Fruit fly (Drosophila melanogaster) whole organism, adult: ENCODE data around the gene Cpr62Bb.
A peak's percentile ranks its signal among the peaks of the same experiment; 100 is the strongest.

Experiments
- CG11617 ChIP-seq: fragments of 200-800 bp; sonication (Bioruptor generic); optimal IDR thresholded peaks from 2 replicates; lab custom pipeline; 2017; ENCODE audit warnings: mild to moderate bottlenecking, missing biosample characterization, missing genetic modification reagents, missing genetic modification characterization
- CG12768 ChIP-seq: fragments of 200-800 bp; sonication (Bioruptor generic); optimal IDR thresholded peaks from 2 replicates; lab custom pipeline; 2017; ENCODE audit warnings: missing biosample characterization, missing genetic modification characterization, mild to moderate bottlenecking, moderate library complexity, missing genetic modification reagents
- CG14711 ChIP-seq: fragments of 200-800 bp; sonication (Bioruptor generic); optimal IDR thresholded peaks from 2 replicates; lab custom pipeline; 2018; ENCODE audit warnings: missing biosample characterization, mild to moderate bottlenecking, missing genetic modification characterization, moderate library complexity
- CG1620 ChIP-seq: fragments of 200-800 bp; sonication (Bioruptor generic); optimal IDR thresholded peaks from 2 replicates; lab custom pipeline; 2016; ENCODE audit warnings: missing biosample characterization, missing genetic modification characterization
- CG33017 ChIP-seq: fragments of 200-800 bp; sonication (Bioruptor generic); optimal IDR thresholded peaks from 2 replicates; lab custom pipeline; 2018; ENCODE audit warnings: missing biosample characterization, mild to moderate bottlenecking, missing genetic modification characterization, moderate library complexity
- CG5204 ChIP-seq: fragments of 200-800 bp; sonication (Bioruptor generic); optimal IDR thresholded peaks from 2 replicates; lab custom pipeline; 2016; ENCODE audit warnings: missing biosample characterization, missing genetic modification characterization
- CG7045 ChIP-seq: fragments of 200-800 bp; sonication (Bioruptor generic); optimal IDR thresholded peaks from 2 replicates; lab custom pipeline; 2017; ENCODE audit warnings: missing biosample characterization, mild to moderate bottlenecking, missing genetic modification characterization
- CG7101 ChIP-seq: fragments of 200-800 bp; sonication (Bioruptor generic); optimal IDR thresholded peaks from 2 replicates; lab custom pipeline; 2018; ENCODE audit warnings: missing biosample characterization, mild to moderate bottlenecking, missing genetic modification characterization, moderate library complexity
- Clk ChIP-seq: fragments of 200-800 bp; sonication (Bioruptor generic); optimal IDR thresholded peaks from 2 replicates; lab custom pipeline; 2017; ENCODE audit warnings: missing biosample characterization, missing genetic modification characterization
- Crg-1 ChIP-seq: fragments of 200-800 bp; sonication (Bioruptor generic); optimal IDR thresholded peaks from 2 replicates; lab custom pipeline; 2016; ENCODE audit warnings: missing biosample characterization, missing genetic modification characterization
- Hr96 ChIP-seq: fragments of 200-800 bp; sonication (Bioruptor generic); optimal IDR thresholded peaks from 2 replicates; lab custom pipeline; 2016; ENCODE audit warnings: missing biosample characterization, missing genetic modification characterization
- Mnt ChIP-seq: fragments of 200-800 bp; sonication (Bioruptor generic); optimal IDR thresholded peaks from 2 replicates; lab custom pipeline; 2016; ENCODE audit warnings: missing biosample characterization, mild to moderate bottlenecking, missing genetic modification characterization
- bab1 ChIP-seq: fragments of 200-800 bp; sonication (Bioruptor generic); optimal IDR thresholded peaks from 3 replicates; lab custom pipeline; 2019; ENCODE audit warnings: missing biosample characterization, mild to moderate bottlenecking, missing genetic modification characterization, moderate library complexity
- cic ChIP-seq: fragments of 200-800 bp; sonication (Bioruptor generic); optimal IDR thresholded peaks from 2 replicates; lab custom pipeline; 2017; ENCODE audit warnings: missing biosample characterization, mild to moderate bottlenecking, missing genetic modification characterization, moderate library complexity
- cnc ChIP-seq, 2 experiments: fragments of >200 bp; optimal IDR thresholded peaks; 2 replicates each; lab custom pipeline; 2017
- kay ChIP-seq: fragments of 200-800 bp; sonication (Bioruptor generic); peaks from one replicate; lab custom pipeline; 2016; ENCODE audit warnings: missing biosample characterization, missing genetic modification characterization, borderline replicate concordance
- ovo ChIP-seq: fragments of 200-800 bp; sonication (Bioruptor generic); optimal IDR thresholded peaks from 2 replicates; lab custom pipeline; 2016; ENCODE audit warnings: missing biosample characterization, missing genetic modification characterization
- pad ChIP-seq: fragments of 200-800 bp; sonication (Bioruptor generic); optimal IDR thresholded peaks from 3 replicates; lab custom pipeline; 2017; ENCODE audit warnings: missing biosample characterization, missing genetic modification characterization, mild to moderate bottlenecking, moderate library complexity, missing genetic modification reagents
- tj ChIP-seq: fragments of 200-800 bp; sonication (Bioruptor generic); optimal IDR thresholded peaks from 3 replicates; lab custom pipeline; 2017; ENCODE audit warnings: missing biosample characterization, mild to moderate bottlenecking, missing genetic modification characterization, moderate library complexity
- toe ChIP-seq: fragments of 200-800 bp; sonication (Bioruptor generic); optimal IDR thresholded peaks from 2 replicates; lab custom pipeline; 2016; ENCODE audit warnings: missing biosample characterization, missing genetic modification characterization

Cpr62Bb gene

DNA sequence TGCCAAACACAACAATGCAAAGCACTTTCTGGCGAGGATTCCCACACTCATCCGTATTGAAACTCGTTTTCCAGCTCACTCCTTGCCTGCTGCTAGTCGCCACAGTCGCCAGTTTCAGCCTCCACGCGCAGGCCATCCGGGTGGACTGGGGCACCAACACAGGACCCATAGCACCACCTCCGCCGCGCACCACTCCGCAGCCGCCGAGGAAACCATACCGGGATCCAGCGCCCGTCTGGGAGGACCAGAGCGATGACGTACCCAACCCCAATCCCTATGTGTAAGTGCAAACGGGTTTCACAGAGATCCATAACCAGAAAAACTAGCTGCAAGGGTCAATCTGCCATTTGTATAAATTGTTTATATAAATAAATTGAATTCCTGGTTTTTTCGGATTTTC is 13.8 kb downstream of the Cpr62Bb start:
- TF ChIP-seq bab1 (GFP tag; lab: Kevin White, UChicago) (no peak), kay (GFP tag; lab: Kevin White, UChicago) (no peak), cic (GFP tag; lab: Kevin White, UChicago) (no peak), CG7045 (GFP tag; lab: Kevin White, UChicago) (no peak), CG7101 (tag; lab: Kevin White, UChicago) (no peak), tj (GFP tag; lab: Kevin White, UChicago) (no peak), Mnt (GFP tag; lab: Kevin White, UChicago) (no peak), Clk (GFP tag; lab: Kevin White, UChicago) (no peak), CG11617 (GFP tag; lab: Kevin White, UChicago) (no peak)

DNA sequence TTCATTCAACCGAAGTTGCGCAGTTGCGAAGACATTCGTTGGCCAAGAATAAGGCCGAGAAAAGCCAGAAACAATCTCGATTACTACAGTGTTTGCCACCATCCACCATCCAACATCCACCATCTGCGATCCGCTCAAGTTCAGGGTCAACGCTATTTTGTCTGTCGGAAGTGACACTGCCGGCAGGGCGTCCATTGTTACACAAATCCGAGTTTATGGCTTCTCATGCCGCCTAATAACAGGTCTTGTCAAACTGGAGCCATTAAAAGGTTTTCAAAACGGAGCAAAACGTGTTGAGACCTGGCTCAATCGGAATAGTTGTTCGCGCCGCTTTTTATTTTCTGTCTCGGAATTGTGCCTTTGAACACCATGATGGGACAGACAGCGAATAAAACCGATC is 16.1 kb downstream of the Cpr62Bb start:
- no peak for TF ChIP-seq CG12768 (GFP tag; lab: Kevin White, UChicago)
- no peak for TF ChIP-seq pad
- no peak for TF ChIP-seq kay (GFP tag; lab: Kevin White, UChicago)
- TF ChIP-seq CG1620 (GFP tag; lab: Kevin White, UChicago), result no peak
- no peak for TF ChIP-seq CG11617 (GFP tag; lab: Kevin White, UChicago)
- no peak for TF ChIP-seq ovo
- TF ChIP-seq CG7045 (GFP tag; lab: Kevin White, UChicago), result no peak
- no peak for TF ChIP-seq toe (GFP tag; lab: Kevin White, UChicago)
- TF ChIP-seq CG14711 (tag; lab: Kevin White, UChicago), result no peak
- no peak for TF ChIP-seq bab1 (GFP tag; lab: Kevin White, UChicago)
- no peak for TF ChIP-seq Clk (GFP tag; lab: Kevin White, UChicago)
- TF ChIP-seq CG7101 (tag; lab: Kevin White, UChicago), result no peak
- no peak for TF ChIP-seq cnc (optimal IDR thresholded peaks at IDR 0.05; lab: Kevin White, UChicago)
- TF ChIP-seq Crg-1, result no peak
- no peak for TF ChIP-seq CG5204 (GFP tag; lab: Kevin White, UChicago)
- no peak for TF ChIP-seq tj (GFP tag; lab: Kevin White, UChicago)
- no peak for TF ChIP-seq cic (GFP tag; lab: Kevin White, UChicago)

DNA sequence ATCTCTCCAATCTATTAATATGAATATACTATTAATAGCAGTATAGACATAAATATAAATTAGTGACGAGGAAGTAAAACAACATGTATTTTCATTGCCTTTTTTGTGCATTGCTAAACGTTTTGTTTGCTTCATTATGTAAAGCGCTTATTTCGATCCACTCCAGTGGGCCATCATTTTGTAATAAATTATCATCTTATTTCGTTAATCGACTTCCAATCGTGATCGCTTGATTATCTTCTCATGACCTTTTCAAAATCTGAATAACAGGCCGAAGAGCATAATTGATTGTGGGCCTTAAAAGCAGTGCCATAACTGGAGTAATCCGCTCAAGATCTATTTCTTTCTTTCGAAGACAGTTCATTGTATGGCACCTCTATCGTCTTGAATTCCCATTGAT is 17.6 kb downstream of the Cpr62Bb start:
- TF ChIP-seq tj (GFP tag; lab: Kevin White, UChicago) (no peak), ovo (no peak), CG33017 (tag; lab: Kevin White, UChicago) (no peak), CG7101 (tag; lab: Kevin White, UChicago) (no peak), Mnt (GFP tag; lab: Kevin White, UChicago) (no peak), toe (GFP tag; lab: Kevin White, UChicago) (no peak), CG11617 (GFP tag; lab: Kevin White, UChicago) (no peak), cnc (optimal IDR thresholded peaks at IDR 0.05; lab: Kevin White, UChicago) (no peak), cic (GFP tag; lab: Kevin White, UChicago) (no peak), Crg-1 (no peak), CG14711 (tag; lab: Kevin White, UChicago) (no peak), Hr96 (GFP tag; lab: Kevin White, UChicago) (no peak), CG12768 (GFP tag; lab: Kevin White, UChicago) (no peak), CG5204 (GFP tag; lab: Kevin White, UChicago) (no peak), kay (GFP tag; lab: Kevin White, UChicago) (no peak), CG1620 (GFP tag; lab: Kevin White, UChicago) (no peak), bab1 (GFP tag; lab: Kevin White, UChicago) (no peak)

DNA sequence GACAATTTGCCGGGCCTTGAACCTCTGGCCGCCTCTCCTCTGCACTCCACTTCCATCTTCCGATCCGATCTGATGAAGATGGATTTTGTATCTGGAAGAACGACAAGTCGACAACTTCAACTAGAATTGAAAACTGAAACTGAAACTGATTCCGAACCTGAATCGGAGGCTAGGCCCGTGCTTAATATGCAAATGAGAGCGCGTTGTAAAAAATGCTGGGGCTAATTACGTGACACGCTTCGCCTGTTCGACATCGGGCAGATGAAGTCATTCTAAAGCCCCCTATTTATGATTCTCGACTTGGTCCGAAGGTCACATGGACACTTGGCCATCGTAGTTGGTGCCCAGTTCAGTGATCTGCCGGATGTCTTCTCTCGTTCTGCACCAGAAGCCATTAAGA is 18.4 kb downstream of the Cpr62Bb start:
- TF ChIP-seq Mnt (GFP tag; lab: Kevin White, UChicago) (no peak), pad (no peak), CG5204 (GFP tag; lab: Kevin White, UChicago) (no peak), cic (GFP tag; lab: Kevin White, UChicago) (no peak)

DNA sequence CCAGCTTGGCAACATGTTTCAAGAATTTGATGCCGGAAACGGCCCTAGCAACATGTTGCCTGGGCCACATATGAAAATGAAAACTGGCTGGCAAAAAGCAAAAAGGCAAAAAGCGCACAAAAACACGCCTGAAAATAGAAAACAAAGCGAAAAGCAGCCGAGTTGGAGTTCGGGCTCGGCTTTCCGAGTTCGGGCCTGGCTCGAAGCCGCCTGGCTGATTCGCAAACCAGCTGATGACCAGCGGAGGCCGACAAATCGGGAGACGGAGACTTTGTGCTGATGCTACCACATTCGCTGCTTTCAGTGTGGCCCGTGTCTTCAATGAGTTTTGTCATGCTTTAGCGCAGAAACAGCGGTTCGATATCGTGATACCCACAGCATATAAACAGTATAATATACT is 24.7 kb downstream of the Cpr62Bb start, which contains the start of gene GV1:
Gene GV1 (plus strand): TSS at position 301 of the 400 bp plus-strand sequence.
- TF ChIP-seq kay (GFP tag; lab: Kevin White, UChicago) (no peak), CG7101 (tag; lab: Kevin White, UChicago) (no peak), bab1 (GFP tag; lab: Kevin White, UChicago) (no peak), CG1620 (GFP tag; lab: Kevin White, UChicago) (no peak), CG33017 (tag; lab: Kevin White, UChicago) (no peak), Clk (GFP tag; lab: Kevin White, UChicago) (no peak), Crg-1 (no peak), Hr96 (GFP tag; lab: Kevin White, UChicago) (no peak), toe (GFP tag; lab: Kevin White, UChicago) (no peak), cic (GFP tag; lab: Kevin White, UChicago) (no peak), CG12768 (GFP tag; lab: Kevin White, UChicago) (no peak), CG5204 (GFP tag; lab: Kevin White, UChicago) (no peak), ovo (no peak), cnc (optimal IDR thresholded peaks at IDR 0.05; lab: Kevin White, UChicago) (no peak), Mnt (GFP tag; lab: Kevin White, UChicago) (no peak), CG11617 (GFP tag; lab: Kevin White, UChicago) (no peak), CG14711 (tag; lab: Kevin White, UChicago) (no peak), tj (GFP tag; lab: Kevin White, UChicago) (no peak), CG7045 (GFP tag; lab: Kevin White, UChicago) (no peak)

DNA sequence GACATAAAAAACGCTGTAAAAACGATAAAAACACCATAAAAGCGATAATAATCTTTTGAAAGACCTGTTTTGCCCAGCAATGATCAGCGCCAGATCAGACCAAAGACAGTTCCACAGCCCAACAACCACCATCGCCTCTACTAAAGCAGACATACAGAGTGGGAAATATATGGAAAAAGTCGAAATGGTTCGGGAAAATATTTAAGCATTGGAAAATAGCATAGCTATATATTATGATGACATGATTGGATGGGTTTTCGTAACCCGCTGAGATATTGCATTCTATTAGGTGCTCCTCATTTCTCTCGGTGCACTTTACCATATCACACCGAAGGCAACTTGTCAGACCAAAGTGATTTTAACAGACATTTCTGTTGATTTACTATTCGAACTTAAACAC is 26.3 kb downstream of the Cpr62Bb start:
- no peak for TF ChIP-seq CG1620 (GFP tag; lab: Kevin White, UChicago)
- TF ChIP-seq cnc (optimal IDR thresholded peaks at IDR 0.05; lab: Kevin White, UChicago), result no peak
- TF ChIP-seq CG5204 (GFP tag; lab: Kevin White, UChicago), result peak; percentile 4
- no peak for TF ChIP-seq pad
- peak; percentile 45 for TF ChIP-seq CG7045 (GFP tag; lab: Kevin White, UChicago)
